Worm (Caenorhabditis elegans) whole organism, late embryonic: ENCODE measurements around the gene T12G3.11.

Source experiments
- K02D7.2 ChIP-seq: sonication (generic microtip); optimal IDR thresholded peaks from 2 replicates; lab custom pipeline; 2017; ENCODE audit warnings: mild to moderate bottlenecking, missing genetic modification characterization, missing compliant biosample characterization
- K09A11.1 ChIP-seq: sonication (generic microtip); optimal IDR thresholded peaks from 2 replicates; lab custom pipeline; 2017; ENCODE audit warnings: antibody characterized with exemption, mild to moderate bottlenecking, missing genetic modification characterization, missing compliant biosample characterization; ENCODE audit not compliant: insufficient read depth
- T23F11.4 ChIP-seq: fragments of 200-800 bp; sonication (Bioruptor generic); optimal IDR thresholded peaks from 2 replicates; lab custom pipeline; 2018; ENCODE audit warnings: mild to moderate bottlenecking, missing genetic modification characterization, missing compliant biosample characterization
- Y22D7AL.16 ChIP-seq: sonication (generic microtip); optimal IDR thresholded peaks from 2 replicates; lab custom pipeline; 2016; ENCODE audit warnings: missing genetic modification characterization, missing compliant biosample characterization
- ahr-1 ChIP-seq: sonication (generic microtip); optimal IDR thresholded peaks from 2 replicates; lab custom pipeline; 2016; ENCODE audit warnings: missing genetic modification characterization, missing compliant biosample characterization
- ceh-14 ChIP-seq: sonication (generic microtip); optimal IDR thresholded peaks from 2 replicates; lab custom pipeline; 2016; ENCODE audit warnings: missing genotype, missing genetic modification characterization, missing compliant biosample characterization
- ceh-18 ChIP-seq: sonication (generic microtip); optimal IDR thresholded peaks from 2 replicates; lab custom pipeline; 2016; ENCODE audit warnings: missing genetic modification characterization, missing compliant biosample characterization
- ceh-19 ChIP-seq: fragments of 200-800 bp; sonication (Bioruptor generic); optimal IDR thresholded peaks from 2 replicates; lab custom pipeline; 2018; ENCODE audit warnings: mild to moderate bottlenecking, missing genetic modification characterization, missing compliant biosample characterization
- ceh-2 ChIP-seq: sonication (generic microtip); optimal IDR thresholded peaks from 2 replicates; lab custom pipeline; 2016; ENCODE audit warnings: missing genotype, missing genetic modification characterization, missing compliant biosample characterization
- ceh-22 ChIP-seq: sonication (generic microtip); optimal IDR thresholded peaks from 2 replicates; lab custom pipeline; 2017; ENCODE audit warnings: missing biosample characterization, missing genetic modification characterization
- ceh-30 ChIP-seq: fragments of 150-350 bp; optimal IDR thresholded peaks from 2 replicates; lab custom pipeline; 2014; ENCODE audit warnings: missing biosample characterization, missing genetic modification characterization
- ceh-31 ChIP-seq: sonication (generic microtip); optimal IDR thresholded peaks from 2 replicates; lab custom pipeline; 2016; ENCODE audit warnings: missing genetic modification characterization, missing compliant biosample characterization
- ceh-34 ChIP-seq: sonication (generic microtip); optimal IDR thresholded peaks from 2 replicates; lab custom pipeline; 2016; ENCODE audit warnings: mild to moderate bottlenecking, missing genetic modification characterization, missing compliant biosample characterization
- ceh-48 ChIP-seq: sonication (generic microtip); optimal IDR thresholded peaks from 2 replicates; lab custom pipeline; 2016; ENCODE audit warnings: missing genetic modification characterization, inconsistent platforms, missing compliant biosample characterization
- ceh-6 ChIP-seq: fragments of 200-800 bp; sonication (Bioruptor generic); optimal IDR thresholded peaks from 2 replicates; lab custom pipeline; 2018; ENCODE audit warnings: mild to moderate bottlenecking, missing genetic modification characterization, missing compliant biosample characterization
- che-1 ChIP-seq: sonication (generic microtip); optimal IDR thresholded peaks from 2 replicates; lab custom pipeline; 2016; ENCODE audit warnings: mild to moderate bottlenecking, missing genetic modification characterization, missing compliant biosample characterization
- dve-1 ChIP-seq: sonication (generic microtip); optimal IDR thresholded peaks from 2 replicates; lab custom pipeline; 2017; ENCODE audit warnings: antibody characterized with exemption, mild to moderate bottlenecking, missing genetic modification characterization, missing compliant biosample characterization
- elt-2 ChIP-seq: sonication (generic microtip); optimal IDR thresholded peaks from 2 replicates; lab custom pipeline; 2016; ENCODE audit warnings: missing genetic modification reagents, missing genetic modification characterization, missing compliant biosample characterization
- elt-4 ChIP-seq: sonication (generic microtip); optimal IDR thresholded peaks from 2 replicates; lab custom pipeline; 2016; ENCODE audit warnings: missing genetic modification characterization, missing compliant biosample characterization
- ets-4 ChIP-seq: sonication (generic microtip); optimal IDR thresholded peaks from 2 replicates; lab custom pipeline; 2016; ENCODE audit warnings: missing genetic modification characterization, missing compliant biosample characterization
- eyg-1 ChIP-seq: sonication (generic microtip); optimal IDR thresholded peaks from 2 replicates; lab custom pipeline; 2016; ENCODE audit warnings: missing genotype, missing genetic modification characterization, missing compliant biosample characterization
- fax-1 ChIP-seq: sonication (generic microtip); optimal IDR thresholded peaks from 2 replicates; lab custom pipeline; 2016; ENCODE audit warnings: missing genotype, missing genetic modification characterization, missing compliant biosample characterization
- gmeb-2 ChIP-seq: sonication (generic microtip); optimal IDR thresholded peaks from 2 replicates; lab custom pipeline; 2016; ENCODE audit warnings: missing genetic modification characterization, inconsistent platforms, missing compliant biosample characterization
- hlh-13 ChIP-seq: fragments of 200-800 bp; sonication (Bioruptor generic); optimal IDR thresholded peaks from 2 replicates; lab custom pipeline; 2018; ENCODE audit warnings: mild to moderate bottlenecking, missing genetic modification characterization, missing compliant biosample characterization
- hlh-15 ChIP-seq: sonication (generic microtip); optimal IDR thresholded peaks from 2 replicates; lab custom pipeline; 2016; ENCODE audit warnings: missing genetic modification characterization, missing compliant biosample characterization
- hlh-30 ChIP-seq: sonication (generic microtip); optimal IDR thresholded peaks from 2 replicates; lab custom pipeline; 2017; ENCODE audit warnings: antibody characterized with exemption, missing genetic modification characterization, missing compliant biosample characterization; ENCODE audit not compliant: insufficient read depth
- hlh-6 ChIP-seq: sonication (generic microtip); optimal IDR thresholded peaks from 2 replicates; lab custom pipeline; 2016; ENCODE audit warnings: missing genotype, missing genetic modification characterization, missing compliant biosample characterization
- hlh-8 ChIP-seq: sonication (generic microtip); optimal IDR thresholded peaks from 2 replicates; lab custom pipeline; 2016; ENCODE audit warnings: missing genotype, missing genetic modification characterization, missing compliant biosample characterization
- lim-6 ChIP-seq: sonication (generic microtip); optimal IDR thresholded peaks from 2 replicates; lab custom pipeline; 2016; ENCODE audit warnings: missing genetic modification characterization, missing compliant biosample characterization
- lin-11 ChIP-seq: fragments of 200-800 bp; sonication (Bioruptor generic); optimal IDR thresholded peaks from 2 replicates; lab custom pipeline; 2018; ENCODE audit warnings: mild to moderate bottlenecking, missing genetic modification characterization, missing compliant biosample characterization
- madf-2 ChIP-seq: sonication (generic microtip); optimal IDR thresholded peaks from 2 replicates; lab custom pipeline; 2017; ENCODE audit warnings: missing genetic modification characterization, missing compliant biosample characterization
- mec-3 ChIP-seq: sonication (generic microtip); optimal IDR thresholded peaks from 2 replicates; lab custom pipeline; 2016; ENCODE audit warnings: borderline replicate concordance, missing genetic modification characterization, missing compliant biosample characterization
- nfya-1 ChIP-seq: sonication (generic microtip); optimal IDR thresholded peaks from 2 replicates; lab custom pipeline; 2017; ENCODE audit warnings: missing genetic modification characterization, mild to moderate bottlenecking, missing compliant biosample characterization, antibody characterized with exemption, moderate library complexity
- npax-4 ChIP-seq: sonication (generic microtip); optimal IDR thresholded peaks from 2 replicates; lab custom pipeline; 2016; ENCODE audit warnings: missing genetic modification characterization, missing compliant biosample characterization
- odd-2 ChIP-seq: sonication (generic microtip); optimal IDR thresholded peaks from 2 replicates; lab custom pipeline; 2017; ENCODE audit warnings: antibody characterized with exemption, mild to moderate bottlenecking, missing genetic modification characterization, missing compliant biosample characterization
- pag-3 ChIP-seq: sonication (generic microtip); optimal IDR thresholded peaks from 2 replicates; lab custom pipeline; 2016; ENCODE audit warnings: missing compliant biosample characterization, missing genetic modification characterization, borderline replicate concordance
- pax-1 ChIP-seq: fragments of 150-350 bp; optimal IDR thresholded peaks from 2 replicates; lab custom pipeline; 2014; ENCODE audit warnings: missing biosample characterization, missing genetic modification characterization
- pha-2 ChIP-seq: sonication (generic microtip); optimal IDR thresholded peaks from 2 replicates; lab custom pipeline; 2017; ENCODE audit warnings: mild to moderate bottlenecking, missing genetic modification characterization, missing compliant biosample characterization
- pha-4 ChIP-seq: fragments of 150-350 bp; optimal IDR thresholded peaks from 2 replicates; lab custom pipeline; 2018; ENCODE audit warnings: missing biosample characterization, missing genetic modification reagents, missing genetic modification characterization
- pqm-1 ChIP-seq: sonication (generic microtip); optimal IDR thresholded peaks from 2 replicates; lab custom pipeline; 2016; ENCODE audit warnings: missing genetic modification characterization, missing compliant biosample characterization
- pros-1 ChIP-seq: fragments of 150-350 bp; optimal IDR thresholded peaks from 2 replicates; lab custom pipeline; 2014; ENCODE audit warnings: missing biosample characterization, missing genetic modification reagents, missing genetic modification characterization
- rnt-1 ChIP-seq: sonication (generic microtip); optimal IDR thresholded peaks from 2 replicates; lab custom pipeline; 2016; ENCODE audit warnings: missing genetic modification characterization, missing compliant biosample characterization
- sdc-2 ChIP-seq: sonication (generic microtip); optimal IDR thresholded peaks from 2 replicates; lab custom pipeline; 2016; ENCODE audit warnings: missing genotype, missing genetic modification characterization, missing compliant biosample characterization
- sox-2 ChIP-seq: fragments of 200-800 bp; sonication (Bioruptor generic); IDR thresholded peaks from 2 replicates; pipeline ENCODE4 v1.3.6; 2022; ENCODE audit warnings: missing genetic modification reagents, missing genetic modification characterization, missing compliant biosample characterization
- sox-4 ChIP-seq: sonication (generic microtip); optimal IDR thresholded peaks from 2 replicates; lab custom pipeline; 2017; ENCODE audit warnings: mild to moderate bottlenecking, missing genetic modification characterization, inconsistent platforms, missing compliant biosample characterization
- syd-9 ChIP-seq: sonication (generic microtip); optimal IDR thresholded peaks from 2 replicates; lab custom pipeline; 2016; ENCODE audit warnings: mild to moderate bottlenecking, missing genetic modification characterization, moderate library complexity, missing compliant biosample characterization
- tbx-2 ChIP-seq: sonication (generic microtip); optimal IDR thresholded peaks from 2 replicates; lab custom pipeline; 2016; ENCODE audit warnings: missing genetic modification characterization, missing compliant biosample characterization
- tbx-7 ChIP-seq: sonication (generic microtip); optimal IDR thresholded peaks from 2 replicates; lab custom pipeline; 2016; ENCODE audit warnings: missing genotype, missing genetic modification characterization, missing compliant biosample characterization
- unc-3 ChIP-seq, 2 experiments: fragments of 200-800 bp in 1 of 2; sonication (Bioruptor generic) in 1 of 2; sonication (generic microtip) in 1 of 2; conservative IDR thresholded peaks in 1 of 2; optimal IDR thresholded peaks in 1 of 2; 2 replicates each; pipeline versions ENCODE4 v1.3.6 to Lab custom; 2016 to 2022; ENCODE audit warnings: missing compliant biosample characterization in 2 of 2, missing genetic modification characterization in 2 of 2, missing genetic modification reagents in 1 of 2
- unc-42 ChIP-seq: sonication (generic microtip); optimal IDR thresholded peaks from 2 replicates; lab custom pipeline; 2016; ENCODE audit warnings: missing genotype, missing genetic modification characterization, missing compliant biosample characterization
- unc-55 ChIP-seq: sonication (generic microtip); optimal IDR thresholded peaks from 2 replicates; lab custom pipeline; 2017; ENCODE audit warnings: missing biosample characterization, missing genetic modification reagents, missing genetic modification characterization
- unc-86 ChIP-seq: sonication (generic microtip); optimal IDR thresholded peaks from 2 replicates; lab custom pipeline; 2016; ENCODE audit warnings: missing genetic modification characterization, missing compliant biosample characterization
- zip-5 ChIP-seq: sonication (generic microtip); optimal IDR thresholded peaks from 2 replicates; lab custom pipeline; 2016; ENCODE audit warnings: missing genetic modification characterization, missing compliant biosample characterization

Gene T12G3.11

ce11 chrIV:12032383-12032782, 2.8 kb upstream of the T12G3.11 start:
- TF ChIP-seq fax-1 (tag; lab: Kevin White, UChicago) (no peak), unc-86 (tag; lab: Kevin White, UChicago) (no peak), ceh-2 (tag; lab: Kevin White, UChicago) (peak; percentile 64), sox-4 (no peak), hlh-13 (no peak), elt-4 (tag; lab: Kevin White, UChicago) (no peak), zip-5 (tag; lab: Kevin White, UChicago) (no peak), tbx-7 (tag; lab: Kevin White, UChicago) (no peak), pax-1 (tag; lab: Kevin White, UChicago) (peak; percentile 26), madf-2 (tag; lab: Kevin White, UChicago) (peak; percentile 45), hlh-15 (tag; lab: Kevin White, UChicago) (no peak), rnt-1 (tag; lab: Kevin White, UChicago) (peak; percentile 48), ceh-22 (tag; lab: Kevin White, UChicago) (peak; percentile 81), unc-3 (GFP tag; conservative IDR thresholded peaks at IDR 0.05; lab: Robert Waterston, UW) (no peak), unc-3 (tag; optimal IDR thresholded peaks at IDR 0.05; lab: Kevin White, UChicago) (no peak), che-1 (tag; lab: Kevin White, UChicago) (no peak), K02D7.2 (tag; lab: Kevin White, UChicago) (no peak), pha-4 (tag; lab: Kevin White, UChicago) (no peak), tbx-2 (tag; lab: Kevin White, UChicago) (peak; percentile 64), eyg-1 (no peak), gmeb-2 (no peak), ceh-30 (no peak), hlh-30 (tag; lab: Kevin White, UChicago) (peak; percentile 98), ceh-18 (tag; lab: Kevin White, UChicago) (peak; percentile 52), unc-42 (tag; lab: Kevin White, UChicago) (peak; percentile 20), ets-4 (tag; lab: Kevin White, UChicago) (no peak), mec-3 (tag; lab: Kevin White, UChicago) (no peak), syd-9 (no peak), pha-2 (no peak), npax-4 (no peak), hlh-8 (tag; lab: Kevin White, UChicago) (no peak), dve-1 (tag; lab: Kevin White, UChicago) (peak; percentile 63), ahr-1 (tag; lab: Kevin White, UChicago) (no peak), sdc-2 (tag; lab: Kevin White, UChicago) (peak; percentile 14), ceh-6 (no peak), ceh-14 (tag; lab: Kevin White, UChicago) (no peak), lim-6 (no peak), odd-2 (tag; lab: Kevin White, UChicago) (no peak), ceh-34 (tag; lab: Kevin White, UChicago) (peak; percentile 59), elt-2 (tag; lab: Kevin White, UChicago) (peak; percentile 74), pag-3 (tag; lab: Kevin White, UChicago) (no peak), pros-1 (tag; lab: Kevin White, UChicago) (peak; percentile 35), unc-55 (GFP tag; lab: Kevin White, UChicago) (peak; percentile 73), pqm-1 (tag; lab: Kevin White, UChicago) (no peak), lin-11 (tag; lab: Kevin White, UChicago) (no peak), K09A11.1 (tag; lab: Kevin White, UChicago) (no peak), sox-2 (no peak), ceh-31 (tag; lab: Kevin White, UChicago) (peak; percentile 75), T23F11.4 (GFP tag; lab: Kevin White, UChicago) (no peak), hlh-6 (tag; lab: Kevin White, UChicago) (no peak), ceh-19 (no peak), ceh-48 (tag; lab: Kevin White, UChicago) (peak; percentile 79), nfya-1 (tag; lab: Kevin White, UChicago) (peak; percentile 84), Y22D7AL.16 (tag; lab: Kevin White, UChicago) (no peak)
